Fruit fly (Drosophila melanogaster) Kc167 (cell line): ENCODE measurements around the gene CG1492.

Experiments used
- Myc ChIP-seq: fragments of >200 bp; optimal IDR thresholded peaks from 2 replicates; lab custom pipeline; 2017; ENCODE audit warnings: missing external identifiers
- Sin3A ChIP-seq: fragments of >200 bp; optimal IDR thresholded peaks from 2 replicates; lab custom pipeline; 2018; ENCODE audit warnings: missing external identifiers
- h ChIP-seq: fragments of >200 bp; optimal IDR thresholded peaks from 3 replicates; lab custom pipeline; 2018; ENCODE audit warnings: missing external identifiers
- psq ChIP-seq: fragments of >200 bp; optimal IDR thresholded peaks from 2 replicates; lab custom pipeline; 2017; ENCODE audit warnings: missing external identifiers
- ttk ChIP-seq: sonication (Bioruptor generic); optimal IDR thresholded peaks from 2 replicates; lab custom pipeline; 2017; ENCODE audit warnings: missing external identifiers

- TF ChIP-seq Sin3A (lab: Kevin White, UChicago) = no peak
- no peak for TF ChIP-seq psq
- no peak for TF ChIP-seq Myc (lab: Kevin White, UChicago)
- no peak for TF ChIP-seq h
- TF ChIP-seq ttk (lab: Kevin White, UChicago) = no peak
Measured at dm6 chrX:12043398-12043797, 31.4 kb upstream of the CG1492 start, which contains the start of gene Ten-a.
